Fruit fly (Drosophila melanogaster): ENCODE measurements around the gene CG9147.
A peak's percentile ranks its signal among the peaks of the same experiment; 100 is the strongest.

CG9147 gene

DNA sequence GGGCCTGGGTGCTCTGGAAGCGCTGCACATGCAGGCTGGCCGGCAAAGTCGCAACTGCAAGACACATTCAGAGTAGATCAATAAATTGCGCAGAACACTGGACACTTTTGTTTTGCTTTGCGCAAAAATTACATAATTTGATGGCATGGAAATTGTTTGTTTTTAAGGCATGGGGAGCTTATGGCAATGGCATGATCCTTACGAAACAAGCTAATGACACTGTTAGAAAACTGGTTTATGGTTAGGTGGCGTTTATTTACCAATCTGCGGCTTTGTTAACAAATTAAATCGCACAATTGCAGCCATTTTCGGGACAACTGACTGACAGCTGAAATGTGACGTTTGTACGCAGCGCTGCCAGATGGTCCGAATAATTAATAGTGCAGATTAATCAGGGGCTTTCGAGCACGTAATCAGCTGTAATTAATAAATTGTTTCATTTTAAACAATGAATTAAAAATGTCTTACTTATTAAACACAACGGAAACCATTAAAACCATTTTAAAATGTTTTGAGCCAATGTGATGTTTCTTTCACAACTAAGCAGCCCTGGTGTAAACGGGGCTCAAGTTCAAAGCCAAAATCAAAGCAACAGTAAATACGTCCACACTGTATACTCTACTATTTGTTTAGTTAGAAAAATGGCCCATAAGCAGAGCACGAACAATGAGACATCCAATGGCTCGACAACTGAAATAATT is 3.3 kb upstream of the CG9147 start, which contains the start of the genes ND-51 and CG13994 (continued):
- peak; percentile 33 for TF ChIP-seq Ravus (GFP tag; IDR thresholded peaks at IDR 0.05)
- peak; percentile 73 for TF ChIP-seq gfzf (GFP tag; optimal IDR thresholded peaks at IDR 0.05)
- peak; percentile 86 for TF ChIP-seq ci (GFP tag; IDR thresholded peaks at IDR 0.05)
- peak; percentile 44 for TF ChIP-seq en (GFP tag; optimal IDR thresholded peaks at IDR 0.05)
- TF ChIP-seq CG4617 (GFP tag; optimal IDR thresholded peaks at IDR 0.05; ENCODE audit: borderline replicate concordance), result peak; percentile 73
- peak; percentile 3 for TF ChIP-seq CG6654 (GFP tag; optimal IDR thresholded peaks at IDR 0.05)
- TF ChIP-seq ERR (GFP tag; optimal IDR thresholded peaks at IDR 0.05), result peak; percentile 83
- TF ChIP-seq NC2α (GFP tag; optimal IDR thresholded peaks at IDR 0.05), result peak; percentile 55
- peak; percentile 83 for TF ChIP-seq CG9727 (GFP tag; optimal IDR thresholded peaks at IDR 0.05)
- peak; percentile 20 for TF ChIP-seq CG10565 (GFP tag; optimal IDR thresholded peaks at IDR 0.05)
- peak; percentile 74 for TF ChIP-seq Rx (GFP tag; IDR thresholded peaks at IDR 0.05)
- TF ChIP-seq CG15514 (GFP tag; optimal IDR thresholded peaks at IDR 0.05), result peak; percentile 84
- peak; percentile 57 for TF ChIP-seq Spps (tag; optimal IDR thresholded peaks at IDR 0.05)
- TF ChIP-seq Atf-2 (GFP tag; optimal IDR thresholded peaks at IDR 0.05), result peak; percentile 85
- TF ChIP-seq her (GFP tag; optimal IDR thresholded peaks at IDR 0.05), result peak; percentile 75
- TF ChIP-seq lov (optimal IDR thresholded peaks at IDR 0.05), result no peak
- peak; percentile 64; the same call in 1 of the 3 replicates for TF ChIP-seq lov (GFP tag; IDR thresholded peaks at IDR 0.05)
- peak; percentile 25; the same call in 1 of the 2 replicates for TF ChIP-seq Gsc (GFP tag; IDR thresholded peaks at IDR 0.05)
- peak; percentile 78 for TF ChIP-seq Hr3 (GFP tag; optimal IDR thresholded peaks at IDR 0.05)
- no peak for TF ChIP-seq CG17568 (GFP tag; optimal IDR thresholded peaks at IDR 0.05)
- TF ChIP-seq CG32532 (GFP tag; IDR thresholded peaks at IDR 0.05), result peak; percentile 87
- TF ChIP-seq HLHmδ (GFP tag; optimal IDR thresholded peaks at IDR 0.05), result no peak
- TF ChIP-seq CG7271 (tag; optimal IDR thresholded peaks at IDR 0.05), result peak; percentile 40
- TF ChIP-seq Adf1 (GFP tag; IDR thresholded peaks at IDR 0.05), result peak; percentile 56; the same call in 1 of the 2 replicates
- TF ChIP-seq Lim3 (GFP tag; IDR thresholded peaks at IDR 0.05), result no peak
- peak; percentile 50; the same call in 2 of the 3 replicates for TF ChIP-seq knrl (GFP tag; IDR thresholded peaks at IDR 0.05; ENCODE audit: partially characterized antibody)
- TF ChIP-seq CG13123 (GFP tag; optimal IDR thresholded peaks at IDR 0.05), result peak; percentile 69
- TF ChIP-seq gro (GFP tag; optimal IDR thresholded peaks at IDR 0.05), result peak; percentile 87
- TF ChIP-seq fd96Cb (tag; optimal IDR thresholded peaks at IDR 0.05), result peak; percentile 79
- TF ChIP-seq unc-4 (GFP tag; IDR thresholded peaks at IDR 0.05; ENCODE audit: partially characterized antibody), result peak; percentile 53
- peak; percentile 40 to 86 for TF ChIP-seq crp (GFP tag; optimal IDR thresholded peaks at IDR 0.05)
- TF ChIP-seq CG31365 (tag; optimal IDR thresholded peaks at IDR 0.05), result no peak
- TF ChIP-seq CG16779 (GFP tag; IDR thresholded peaks at IDR 0.05), result peak; percentile 21; the same call in 1 of the 2 replicates
- no peak for TF ChIP-seq Kr (GFP tag; optimal IDR thresholded peaks at IDR 0.05)
- TF ChIP-seq Mes4 (GFP tag; optimal IDR thresholded peaks at IDR 0.05), result peak; percentile 80
- peak; percentile 84 to 87 for TF ChIP-seq dpn (GFP tag; optimal IDR thresholded peaks at IDR 0.05)
- TF ChIP-seq sens-2 (GFP tag; IDR thresholded peaks at IDR 0.05), result peak; percentile 65
- peak; percentile 63 for TF ChIP-seq peb (GFP tag; IDR thresholded peaks at IDR 0.05)
- TF ChIP-seq row (GFP tag; IDR thresholded peaks at IDR 0.05), result peak; percentile 95
- peak; percentile 84 for TF ChIP-seq CG13775 (GFP tag; optimal IDR thresholded peaks at IDR 0.05)
- TF ChIP-seq CG7372 (GFP tag; IDR thresholded peaks at IDR 0.05), result peak; percentile 83
- peak; percentile 66 for TF ChIP-seq CG34376 (GFP tag; optimal IDR thresholded peaks at IDR 0.05)
- peak; percentile 67 for TF ChIP-seq CG11695 (GFP tag; IDR thresholded peaks at IDR 0.05)
- TF ChIP-seq hb (GFP tag; IDR thresholded peaks at IDR 0.05; ENCODE audit: partially characterized antibody), result no peak
- peak; percentile 57 for TF ChIP-seq CG31224 (GFP tag; IDR thresholded peaks at IDR 0.05)
- TF ChIP-seq Xbp1 (GFP tag; optimal IDR thresholded peaks at IDR 0.05), result peak; percentile 91
- TF ChIP-seq zfh2 (GFP tag; optimal IDR thresholded peaks at IDR 0.05), result peak; percentile 79
- no peak for TF ChIP-seq CG16813 (GFP tag; IDR thresholded peaks at IDR 0.05; ENCODE audit: partially characterized antibody)
- no peak; the same call in 1 of the 2 replicates for TF ChIP-seq Bgb (GFP tag; IDR thresholded peaks at IDR 0.05; ENCODE audit: partially characterized antibody)

All from whole organism, embryonic.